Worm (Caenorhabditis elegans) whole organism, L2 larva: Measurements from ENCODE around the gene ZK105.8.
"Not testable (repeated sequence)": the region's sequence is repeated elsewhere in the genome, so short reads cannot be mapped to it uniquely, and the experiment has no call there.

Source experiments
- C34F6.9 ChIP-seq: fragments of 150-350 bp; optimal IDR thresholded peaks from 2 replicates; lab custom pipeline; 2014; ENCODE audit warnings: missing biosample characterization, missing genetic modification characterization
- F13H6.1 ChIP-seq: sonication (generic microtip); optimal IDR thresholded peaks from 2 replicates; lab custom pipeline; 2016; ENCODE audit warnings: missing genetic modification characterization, missing compliant biosample characterization
- ZK546.5 ChIP-seq: sonication (generic microtip); optimal IDR thresholded peaks from 2 replicates; lab custom pipeline; 2017; ENCODE audit warnings: missing biosample characterization, missing genetic modification characterization
- alr-1 ChIP-seq: fragments of 150-350 bp; optimal IDR thresholded peaks from 2 replicates; lab custom pipeline; 2014; ENCODE audit warnings: missing biosample characterization, missing genetic modification characterization
- aly-2 ChIP-seq: fragments of 150-350 bp; optimal IDR thresholded peaks from 2 replicates; lab custom pipeline; 2014; ENCODE audit warnings: missing biosample characterization, missing genetic modification characterization
- ama-1 ChIP-seq: fragments of 150-350 bp; optimal IDR thresholded peaks from 2 replicates; lab custom pipeline; 2018; ENCODE audit warnings: inconsistent platforms
- ceh-16 ChIP-seq: fragments of 150-350 bp; optimal IDR thresholded peaks from 2 replicates; lab custom pipeline; 2014; ENCODE audit warnings: missing biosample characterization, missing genetic modification characterization
- ceh-82 ChIP-seq: fragments of 150-350 bp; optimal IDR thresholded peaks from 2 replicates; lab custom pipeline; 2014; ENCODE audit warnings: missing biosample characterization, missing genetic modification characterization
- dmd-4 ChIP-seq: sonication (generic microtip); optimal IDR thresholded peaks from 2 replicates; lab custom pipeline; 2017; ENCODE audit warnings: missing biosample characterization, missing genetic modification characterization
- egl-27 ChIP-seq: sonication (generic microtip); optimal IDR thresholded peaks from 3 replicates; lab custom pipeline; 2017; ENCODE audit warnings: missing biosample characterization, missing genetic modification reagents, missing genetic modification characterization
- elt-1 ChIP-seq: fragments of 150-350 bp; optimal IDR thresholded peaks from 2 replicates; lab custom pipeline; 2014; ENCODE audit warnings: missing biosample characterization, missing genetic modification characterization
- fos-1 ChIP-seq: fragments of 150-350 bp; optimal IDR thresholded peaks from 2 replicates; lab custom pipeline; 2014; ENCODE audit warnings: missing biosample characterization, missing genetic modification characterization
- lin-11 ChIP-seq: fragments of 150-350 bp; sonication (generic microtip); optimal IDR thresholded peaks from 2 replicates; lab custom pipeline; 2014; ENCODE audit warnings: missing biosample characterization, missing genetic modification characterization, inconsistent platforms, mixed read lengths
- lin-39 ChIP-seq: fragments of 150-350 bp; optimal IDR thresholded peaks from 2 replicates; lab custom pipeline; 2014; ENCODE audit warnings: missing biosample characterization, missing genetic modification reagents, missing genetic modification characterization
- lsy-2 ChIP-seq, 2 experiments: fragments of 150-350 bp in 1 of 2; sonication (generic microtip) in 1 of 2; optimal IDR thresholded peaks; 2 replicates each; lab custom pipeline; 2014 to 2017; ENCODE audit warnings: missing biosample characterization in 2 of 2, missing genetic modification characterization in 2 of 2
- mab-5 ChIP-seq: fragments of 150-350 bp; optimal IDR thresholded peaks from 2 replicates; lab custom pipeline; 2014; ENCODE audit warnings: missing biosample characterization, missing genetic modification characterization
- mbf-1 ChIP-seq: sonication (generic microtip); optimal IDR thresholded peaks from 2 replicates; lab custom pipeline; 2017; ENCODE audit warnings: missing biosample characterization, missing genetic modification characterization
- mdl-1 ChIP-seq, 2 experiments: fragments of 150-350 bp in 1 of 2; sonication (generic microtip) in 1 of 2; optimal IDR thresholded peaks; 2 replicates each; lab custom pipeline; 2017; ENCODE audit warnings: missing biosample characterization in 2 of 2, missing genetic modification characterization in 2 of 2
- nhr-11 ChIP-seq: fragments of 150-350 bp; optimal IDR thresholded peaks from 2 replicates; lab custom pipeline; 2014; ENCODE audit warnings: missing biosample characterization, missing genetic modification characterization
- nhr-12 ChIP-seq: fragments of 150-350 bp; optimal IDR thresholded peaks from 2 replicates; lab custom pipeline; 2014; ENCODE audit warnings: missing biosample characterization, missing genetic modification characterization
- nhr-129 ChIP-seq: fragments of 150-350 bp; optimal IDR thresholded peaks from 2 replicates; lab custom pipeline; 2014; ENCODE audit warnings: missing biosample characterization, missing genetic modification characterization
- nhr-21 ChIP-seq: fragments of 150-350 bp; optimal IDR thresholded peaks from 2 replicates; lab custom pipeline; 2014; ENCODE audit warnings: missing biosample characterization, missing genetic modification characterization
- nhr-23 ChIP-seq: fragments of 150-350 bp; optimal IDR thresholded peaks from 2 replicates; lab custom pipeline; 2014; ENCODE audit warnings: missing biosample characterization, missing genetic modification reagents, missing genetic modification characterization
- nhr-6 ChIP-seq: fragments of 150-350 bp; optimal IDR thresholded peaks from 2 replicates; lab custom pipeline; 2014; ENCODE audit warnings: missing biosample characterization, missing genetic modification characterization
- peb-1 ChIP-seq: fragments of 150-350 bp; optimal IDR thresholded peaks from 2 replicates; lab custom pipeline; 2014; ENCODE audit warnings: missing biosample characterization, missing genetic modification characterization
- skn-1 ChIP-seq: sonication (generic microtip); optimal IDR thresholded peaks from 2 replicates; lab custom pipeline; 2017; ENCODE audit warnings: missing biosample characterization, missing genetic modification characterization
- sma-9 ChIP-seq, 2 experiments: fragments of 150-350 bp in 1 of 2; sonication (generic microtip) in 1 of 2; optimal IDR thresholded peaks; 2 replicates each; lab custom pipeline; 2014 to 2016; ENCODE audit warnings: missing genetic modification characterization in 2 of 2, mild to moderate bottlenecking in 1 of 2, missing biosample characterization in 1 of 2, missing compliant biosample characterization in 1 of 2, missing genetic modification reagents in 1 of 2, moderate library complexity in 1 of 2
- snpc-4 ChIP-seq: fragments of 150-350 bp; optimal IDR thresholded peaks from 2 replicates; lab custom pipeline; 2014; ENCODE audit warnings: missing biosample characterization, missing genetic modification characterization
- unc-39 ChIP-seq: fragments of 150-350 bp; optimal IDR thresholded peaks from 2 replicates; lab custom pipeline; 2014; ENCODE audit warnings: missing biosample characterization, missing genetic modification characterization
- unc-55 ChIP-seq: fragments of 150-350 bp; sonication (generic microtip); optimal IDR thresholded peaks from 3 replicates; lab custom pipeline; 2014; ENCODE audit warnings: missing biosample characterization, missing genetic modification reagents, missing genetic modification characterization
- unc-62 ChIP-seq: fragments of 150-350 bp; optimal IDR thresholded peaks from 2 replicates; lab custom pipeline; 2014; ENCODE audit warnings: missing biosample characterization, missing genetic modification reagents, missing genetic modification characterization
- zag-1 ChIP-seq: fragments of 150-350 bp; optimal IDR thresholded peaks from 2 replicates; lab custom pipeline; 2014; ENCODE audit warnings: missing biosample characterization, missing genetic modification characterization
- ztf-1 ChIP-seq: fragments of 200-800 bp; sonication (Bioruptor generic); conservative IDR thresholded peaks from 2 replicates; pipeline ENCODE4 v1.3.6; 2022; ENCODE audit warnings: missing genetic modification characterization, missing compliant biosample characterization

ZK105.8 gene

ce11 chrV:7689888-7690287 is 34.4 kb upstream of the ZK105.8 start, which contains the start of gene C12D5.9:
TSS of gene C12D5.9 (minus strand) at chrV:7689988.
- TF ChIP-seq peb-1 (tag; lab: Kevin White, UChicago): no peak
- TF ChIP-seq unc-55 (GFP tag; lab: Kevin White, UChicago): no peak
- no peak for TF ChIP-seq skn-1 (tag; lab: Kevin White, UChicago)
- TF ChIP-seq sma-9 (GFP tag; optimal IDR thresholded peaks at IDR 0.05; lab: Kevin White, UChicago): no peak
- TF ChIP-seq sma-9 (tag; optimal IDR thresholded peaks at IDR 0.05; lab: Kevin White, UChicago): no peak
- TF ChIP-seq lsy-2 (tag; optimal IDR thresholded peaks at IDR 0.05; lab: Kevin White, UChicago): no peak
- no peak for TF ChIP-seq C34F6.9 (tag; lab: Kevin White, UChicago)
- no peak for TF ChIP-seq nhr-6 (tag; lab: Kevin White, UChicago)
- TF ChIP-seq dmd-4 (tag; lab: Kevin White, UChicago): no peak
- no peak for TF ChIP-seq ama-1 (lab: Kevin White, UChicago)
- TF ChIP-seq egl-27 (tag; lab: Kevin White, UChicago): no peak
- TF ChIP-seq mab-5 (tag; lab: Kevin White, UChicago): no peak
- TF ChIP-seq nhr-11 (tag; lab: Kevin White, UChicago): no peak
- no peak for TF ChIP-seq alr-1 (tag; lab: Kevin White, UChicago)
- no peak for TF ChIP-seq F13H6.1 (tag; lab: Kevin White, UChicago)
- TF ChIP-seq ztf-1 (GFP tag; lab: Robert Waterston, UW): no peak
- TF ChIP-seq snpc-4 (tag; lab: Kevin White, UChicago): no peak
- no peak for TF ChIP-seq nhr-12 (tag; lab: Kevin White, UChicago)
- TF ChIP-seq fos-1 (tag; lab: Kevin White, UChicago): no peak
- TF ChIP-seq mbf-1 (tag; lab: Kevin White, UChicago): no peak
- no peak for TF ChIP-seq aly-2 (tag; lab: Kevin White, UChicago)

ce11 chrV:7690637-7691036 is 33.7 kb upstream of the ZK105.8 start:
- TF ChIP-seq nhr-21 (no peak), unc-55 (GFP tag; lab: Kevin White, UChicago) (no peak), mdl-1 (tag; optimal IDR thresholded peaks at IDR 0.05; lab: Kevin White, UChicago) (no peak)

- no peak for TF ChIP-seq aly-2 (tag; lab: Kevin White, UChicago)
- no peak for TF ChIP-seq dmd-4 (tag; lab: Kevin White, UChicago)
Observed at ce11 chrV:7693394-7693793, 30.9 kb upstream of the ZK105.8 start, which contains the start of gene C12D5.10. TSS of gene C12D5.10 (minus strand) at chrV:7693494.

- TF ChIP-seq sma-9 (GFP tag; optimal IDR thresholded peaks at IDR 0.05; lab: Kevin White, UChicago) (no peak), sma-9 (tag; optimal IDR thresholded peaks at IDR 0.05; lab: Kevin White, UChicago) (no peak), nhr-23 (tag; lab: Kevin White, UChicago) (no peak), unc-62 (no peak), nhr-11 (tag; lab: Kevin White, UChicago) (no peak), mab-5 (tag; lab: Kevin White, UChicago) (no peak), peb-1 (tag; lab: Kevin White, UChicago) (no peak), lsy-2 (tag; optimal IDR thresholded peaks at IDR 0.05; lab: Kevin White, UChicago) (no peak), C34F6.9 (tag; lab: Kevin White, UChicago) (no peak), nhr-12 (tag; lab: Kevin White, UChicago) (no peak), ZK546.5 (tag; lab: Kevin White, UChicago) (no peak), lin-11 (tag; lab: Kevin White, UChicago) (no peak), ceh-82 (tag; lab: Kevin White, UChicago) (no peak), lin-39 (tag; lab: Kevin White, UChicago) (no peak)
Observed at ce11 chrV:7696842-7697241, 27.5 kb upstream of the ZK105.8 start, which contains the start of gene ZK105.3. TSS of gene ZK105.3 (plus strand) at chrV:7697142.

- TF ChIP-seq mab-5, unc-39, F13H6.1 (tag; lab: Kevin White, UChicago): not testable (repeated sequence)
Observed at ce11 chrV:7703536-7703935, 20.8 kb upstream of the ZK105.8 start, which contains the start of gene srsx-40. TSS of gene srsx-40 (minus strand) at chrV:7703636.

- TF ChIP-seq egl-27 (tag; lab: Kevin White, UChicago) (no peak), nhr-129 (no peak), nhr-12 (tag; lab: Kevin White, UChicago) (no peak), elt-1 (no peak), ceh-82 (tag; lab: Kevin White, UChicago) (no peak), mbf-1 (tag; lab: Kevin White, UChicago) (no peak), aly-2 (tag; lab: Kevin White, UChicago) (no peak), ceh-16 (tag; lab: Kevin White, UChicago) (no peak), zag-1 (tag; lab: Kevin White, UChicago) (no peak)
Observed at ce11 chrV:7705316-7705715, 19.0 kb upstream of the ZK105.8 start, which contains the start of gene srw-3. TSS of gene srw-3 (plus strand) at chrV:7705616.
